Worm (Caenorhabditis elegans) whole organism, L4 larva: ENCODE results near the gene srh-268.

Experiments used
- F26F4.8 ChIP-seq: fragments of 200-800 bp; sonication (Bioruptor generic); conservative IDR thresholded peaks from 2 replicates; pipeline ENCODE4 v1.3.6; 2022; ENCODE audit warnings: missing genetic modification characterization, missing compliant biosample characterization
- F37D6.2 ChIP-seq: sonication (generic microtip); optimal IDR thresholded peaks from 2 replicates; lab custom pipeline; 2016; ENCODE audit warnings: mild to moderate bottlenecking, missing genetic modification characterization, missing compliant biosample characterization
- T20F7.1 ChIP-seq: fragments of 200-800 bp; sonication (Bioruptor generic); optimal IDR thresholded peaks from 2 replicates; lab custom pipeline; 2018; ENCODE audit warnings: mild to moderate bottlenecking, missing genetic modification characterization, missing compliant biosample characterization
- Y5F2A.4 ChIP-seq: fragments of 200-800 bp; sonication (Bioruptor generic); optimal IDR thresholded peaks from 2 replicates; lab custom pipeline; 2018; ENCODE audit warnings: mild to moderate bottlenecking, missing genetic modification characterization, missing compliant biosample characterization
- ZK337.2 ChIP-seq: fragments of 200-800 bp; sonication (Bioruptor generic); IDR thresholded peaks from 2 replicates; pipeline ENCODE4 v1.3.6; 2022; ENCODE audit warnings: missing genetic modification reagents, missing genetic modification characterization, missing compliant biosample characterization
- aha-1 ChIP-seq: fragments of 150-350 bp; peaks from one replicate; lab custom pipeline; 2014; ENCODE audit warnings: missing biosample characterization, missing genetic modification characterization
- ceh-28 ChIP-seq: fragments of 150-350 bp; optimal IDR thresholded peaks from 2 replicates; lab custom pipeline; 2014; ENCODE audit warnings: missing biosample characterization, missing genetic modification reagents, missing genetic modification characterization
- ceh-44 ChIP-seq: fragments of 200-800 bp; sonication (Bioruptor generic); IDR thresholded peaks from 2 replicates; pipeline ENCODE4 v1.3.6; 2022; ENCODE audit warnings: missing genetic modification reagents, missing genetic modification characterization, missing compliant biosample characterization
- ceh-82 ChIP-seq: sonication (generic microtip); optimal IDR thresholded peaks from 2 replicates; lab custom pipeline; 2017; ENCODE audit warnings: missing biosample characterization, missing genetic modification characterization
- ctbp-1 ChIP-seq: fragments of 200-800 bp; sonication (Bioruptor generic); IDR thresholded peaks from 2 replicates; pipeline ENCODE4 v1.3.6; 2022; ENCODE audit warnings: missing genetic modification reagents, missing genetic modification characterization, missing compliant biosample characterization
- daf-16 ChIP-seq, 3 experiments: sonication (generic microtip); optimal IDR thresholded peaks; 2 replicates each; lab custom pipeline; 2016 to 2017; ENCODE audit warnings: missing genetic modification characterization in 3 of 3, missing genetic modification reagents in 3 of 3, mild to moderate bottlenecking in 2 of 3, missing compliant biosample characterization in 2 of 3, missing biosample characterization in 1 of 3, moderate library complexity in 1 of 3
- dpl-1 ChIP-seq: fragments of 150-350 bp; optimal IDR thresholded peaks from 2 replicates; lab custom pipeline; 2014; ENCODE audit warnings: missing biosample characterization, missing genetic modification reagents, missing genetic modification characterization
- duxl-1 ChIP-seq: sonication (generic microtip); optimal IDR thresholded peaks from 2 replicates; lab custom pipeline; 2016; ENCODE audit warnings: mild to moderate bottlenecking, missing genetic modification characterization, moderate library complexity, missing compliant biosample characterization; ENCODE audit not compliant: poor library complexity
- dve-1 ChIP-seq: sonication (generic microtip); optimal IDR thresholded peaks from 2 replicates; lab custom pipeline; 2017; ENCODE audit warnings: antibody characterized with exemption, mild to moderate bottlenecking, missing genetic modification characterization, missing compliant biosample characterization; ENCODE audit not compliant: insufficient read depth
- lin-38 ChIP-seq: fragments of 200-800 bp; sonication (Bioruptor generic); IDR thresholded peaks from 2 replicates; pipeline ENCODE4 v1.3.6; 2022; ENCODE audit warnings: missing genetic modification reagents, missing genetic modification characterization, missing compliant biosample characterization
- lir-3 ChIP-seq: sonication (generic microtip); optimal IDR thresholded peaks from 2 replicates; lab custom pipeline; 2016; ENCODE audit warnings: mild to moderate bottlenecking, missing genetic modification characterization, missing compliant biosample characterization
- lsy-2 ChIP-seq, 2 experiments: fragments of 150-350 bp in 1 of 2; sonication (generic microtip) in 1 of 2; optimal IDR thresholded peaks; 2 replicates each; lab custom pipeline; 2014 to 2017; ENCODE audit warnings: missing biosample characterization in 2 of 2, missing genetic modification characterization in 2 of 2
- madf-9 ChIP-seq: fragments of 200-800 bp; sonication (Bioruptor generic); conservative IDR thresholded peaks from 2 replicates; pipeline ENCODE4 v1.3.6; 2022; ENCODE audit warnings: missing genetic modification reagents, missing genetic modification characterization, missing compliant biosample characterization
- mdt-29 ChIP-seq: fragments of 200-800 bp; sonication (Bioruptor generic); IDR thresholded peaks from 2 replicates; pipeline ENCODE4 v1.3.6; 2022; ENCODE audit warnings: missing genetic modification reagents, missing genetic modification characterization, missing compliant biosample characterization
- mep-1 ChIP-seq: fragments of 150-350 bp; sonication (generic microtip); optimal IDR thresholded peaks from 3 replicates; lab custom pipeline; 2014; ENCODE audit warnings: missing biosample characterization, missing genetic modification characterization
- mes-2 ChIP-seq: sonication (generic microtip); optimal IDR thresholded peaks from 2 replicates; lab custom pipeline; 2016; ENCODE audit warnings: missing genotype, mild to moderate bottlenecking, missing genetic modification characterization, missing compliant biosample characterization; ENCODE audit not compliant: poor library complexity, severe bottlenecking
- nhr-237 ChIP-seq: sonication (generic microtip); optimal IDR thresholded peaks from 2 replicates; lab custom pipeline; 2017; ENCODE audit warnings: missing biosample characterization, missing genetic modification characterization
- nhr-25 ChIP-seq: sonication (generic microtip); optimal IDR thresholded peaks from 2 replicates; lab custom pipeline; 2017; ENCODE audit warnings: missing genetic modification characterization, mild to moderate bottlenecking, missing compliant biosample characterization, antibody characterized with exemption, moderate library complexity, borderline replicate concordance; ENCODE audit not compliant: insufficient read depth
- nhr-28 ChIP-seq: fragments of 150-350 bp; optimal IDR thresholded peaks from 2 replicates; lab custom pipeline; 2014; ENCODE audit warnings: missing biosample characterization, missing genetic modification characterization
- nhr-48 ChIP-seq: sonication (generic microtip); optimal IDR thresholded peaks from 2 replicates; lab custom pipeline; 2016; ENCODE audit warnings: mild to moderate bottlenecking, missing genetic modification characterization, missing compliant biosample characterization
- pqm-1 ChIP-seq: sonication (generic microtip); optimal IDR thresholded peaks from 2 replicates; lab custom pipeline; 2017; ENCODE audit warnings: missing biosample characterization, missing genetic modification characterization
- rbr-2 ChIP-seq: sonication (generic microtip); optimal IDR thresholded peaks from 2 replicates; lab custom pipeline; 2016; ENCODE audit warnings: missing genotype, missing genetic modification characterization, missing compliant biosample characterization
- snpc-1.2 ChIP-seq: fragments of 200-800 bp; sonication (Bioruptor generic); IDR thresholded peaks from 2 replicates; pipeline ENCODE4 v1.3.6; 2022; ENCODE audit warnings: missing genetic modification reagents, missing genetic modification characterization, missing compliant biosample characterization
- snpc-4 ChIP-seq: fragments of 150-350 bp; optimal IDR thresholded peaks from 2 replicates; lab custom pipeline; 2014; ENCODE audit warnings: missing biosample characterization, missing genetic modification characterization
- spr-1 ChIP-seq: sonication (generic microtip); optimal IDR thresholded peaks from 2 replicates; lab custom pipeline; 2016; ENCODE audit warnings: mild to moderate bottlenecking, missing genetic modification characterization, missing compliant biosample characterization
- tra-1 ChIP-seq: fragments of 200-800 bp; sonication (Bioruptor generic); IDR thresholded peaks from 2 replicates; pipeline ENCODE4 v1.3.6; 2022; ENCODE audit warnings: missing genetic modification reagents, missing genetic modification characterization, missing compliant biosample characterization
- unc-130 ChIP-seq: sonication (generic microtip); optimal IDR thresholded peaks from 2 replicates; lab custom pipeline; 2016; ENCODE audit warnings: missing genetic modification reagents, missing genetic modification characterization, missing compliant biosample characterization
- unc-62 ChIP-seq, 3 experiments: fragments of 150-350 bp in 1 of 3; sonication (generic microtip); optimal IDR thresholded peaks in 2 of 3; peaks in 1 of 3; 1 replicate in 1 of 3; 2 replicates in 2 of 3; lab custom pipeline; 2014 to 2017; ENCODE audit warnings: missing biosample characterization in 3 of 3, missing genetic modification characterization in 3 of 3, missing genetic modification reagents in 3 of 3, missing genotype in 1 of 3
- vab-7 ChIP-seq: fragments of 200-800 bp; sonication (Bioruptor generic); IDR thresholded peaks from 2 replicates; pipeline ENCODE4 v1.3.6; 2022; ENCODE audit warnings: missing genetic modification reagents, missing genetic modification characterization, missing compliant biosample characterization
- zfp-2 ChIP-seq: sonication (generic microtip); optimal IDR thresholded peaks from 2 replicates; lab custom pipeline; 2016; ENCODE audit warnings: mild to moderate bottlenecking, missing genetic modification characterization, missing compliant biosample characterization
- zip-2 ChIP-seq: fragments of 150-350 bp; optimal IDR thresholded peaks from 2 replicates; lab custom pipeline; 2014; ENCODE audit warnings: missing biosample characterization, missing genetic modification characterization
- ztf-11 ChIP-seq: fragments of 150-350 bp; optimal IDR thresholded peaks from 2 replicates; lab custom pipeline; 2014; ENCODE audit warnings: missing biosample characterization, missing genetic modification characterization
- ztf-7 ChIP-seq: fragments of 150-350 bp; optimal IDR thresholded peaks from 2 replicates; lab custom pipeline; 2014; ENCODE audit warnings: missing biosample characterization, missing genetic modification characterization

The srh-268 gene

ce11 chrV:7580378-7580777 lies 41.3 kb downstream of the srh-268 start, which contains the start of gene ets-6:
Gene ets-6 (minus strand): TSS chrV:7580546.
- TF ChIP-seq zfp-2 (tag; lab: Kevin White, UChicago) = no peak
- TF ChIP-seq unc-62 (GFP tag; optimal IDR thresholded peaks at IDR 0.05 in 1 of 2; lab: Kevin White, UChicago) = peak in 1 of 2 experiments; percentile 65
- no peak for TF ChIP-seq unc-62 (tag; optimal IDR thresholded peaks at IDR 0.05; lab: Kevin White, UChicago)
- no peak for TF ChIP-seq tra-1 (GFP tag; lab: Robert Waterston, UW)
- peak in 1 of 2 experiments; percentile 77 for TF ChIP-seq lsy-2 (tag; optimal IDR thresholded peaks at IDR 0.05; lab: Kevin White, UChicago)
- TF ChIP-seq ztf-7 = no peak
- TF ChIP-seq madf-9 (GFP tag; lab: Robert Waterston, UW) = no peak
- TF ChIP-seq pqm-1 (tag; lab: Kevin White, UChicago) = no peak
- TF ChIP-seq lin-38 (GFP tag; lab: Robert Waterston, UW) = peak; percentile 96
- TF ChIP-seq F26F4.8 (GFP tag; lab: Robert Waterston, UW) = no peak
- TF ChIP-seq dve-1 (tag; lab: Kevin White, UChicago) = peak; percentile 20
- no peak for TF ChIP-seq unc-130 (GFP tag; lab: Kevin White, UChicago)
- no peak for TF ChIP-seq ctbp-1 (GFP tag; lab: Robert Waterston, UW)
- peak; percentile 67 for TF ChIP-seq mes-2 (tag; lab: Kevin White, UChicago)
- peak; percentile 45 for TF ChIP-seq ceh-28
- peak; percentile 38; the same call in 1 of the 2 replicates for TF ChIP-seq ceh-44 (GFP tag; lab: Robert Waterston, UW)
- no peak for TF ChIP-seq duxl-1 (tag; lab: Kevin White, UChicago)
- TF ChIP-seq Y5F2A.4 (GFP tag; lab: Kevin White, UChicago) = no peak
- no peak for TF ChIP-seq mdt-29 (GFP tag; lab: Robert Waterston, UW)
- TF ChIP-seq ztf-11 (tag; lab: Kevin White, UChicago) = no peak
- no peak for TF ChIP-seq nhr-237
- TF ChIP-seq nhr-48 (tag; lab: Kevin White, UChicago) = no peak
- TF ChIP-seq rbr-2 (tag; lab: Kevin White, UChicago) = peak; percentile 41
- TF ChIP-seq spr-1 = no peak
- peak; percentile 36 for TF ChIP-seq dpl-1 (GFP tag; lab: Kevin White, UChicago)
- TF ChIP-seq snpc-1.2 = no peak
- no peak for TF ChIP-seq lir-3 (tag; lab: Kevin White, UChicago)
- peak; percentile 52 for TF ChIP-seq mep-1 (tag; lab: Kevin White, UChicago)
- no peak for TF ChIP-seq snpc-4 (tag; lab: Kevin White, UChicago)
- TF ChIP-seq ZK337.2 (GFP tag; lab: Robert Waterston, UW) = no peak
- TF ChIP-seq vab-7 (GFP tag; lab: Robert Waterston, UW) = no peak
- no peak for TF ChIP-seq F37D6.2 (tag; lab: Kevin White, UChicago)
- no peak for TF ChIP-seq nhr-25 (tag; lab: Kevin White, UChicago)
- TF ChIP-seq aha-1 (tag; lab: Kevin White, UChicago) = peak; percentile 2

ce11 chrV:7587637-7588036 lies 48.5 kb downstream of the srh-268 start, which contains the start of the genes F19F10.11 and C50E3.5:
Gene F19F10.11 (minus strand): TSS chrV:7587704.
Gene C50E3.5 (plus strand): TSS chrV:7587996.
- TF ChIP-seq tra-1 (GFP tag; lab: Robert Waterston, UW) (no peak), rbr-2 (tag; lab: Kevin White, UChicago) (peak; percentile 30), mep-1 (tag; lab: Kevin White, UChicago) (peak; percentile 24), lin-38 (GFP tag; lab: Robert Waterston, UW) (peak; percentile 97), dpl-1 (GFP tag; lab: Kevin White, UChicago) (peak; percentile 43), mdt-29 (GFP tag; lab: Robert Waterston, UW) (no peak), vab-7 (GFP tag; lab: Robert Waterston, UW) (no peak), daf-16 (GFP tag; optimal IDR thresholded peaks at IDR 0.05; lab: Kevin White, UChicago) (no peak), daf-16 (tag; optimal IDR thresholded peaks at IDR 0.05; lab: Kevin White, UChicago) (no peak), zip-2 (tag; lab: Kevin White, UChicago) (no peak), nhr-28 (tag; lab: Kevin White, UChicago) (peak; percentile 37), mes-2 (tag; lab: Kevin White, UChicago) (peak; percentile 73), lsy-2 (tag; optimal IDR thresholded peaks at IDR 0.05; lab: Kevin White, UChicago) (peak in 1 of 2 experiments; percentile 71), T20F7.1 (GFP tag; lab: Kevin White, UChicago) (no peak), ceh-82 (no peak)
- TF ChIP-seq, all 104 proteins: peak for 7
